Fruit fly (Drosophila melanogaster) whole organism, pupa: ENCODE measurements around the gene SmD1.

Experiments used
- CG12605 ChIP-seq: fragments of 200-800 bp; sonication (Bioruptor generic); IDR thresholded peaks from 2 replicates; pipeline ENCODE4 v1.3.6; 2022; ENCODE audit warnings: missing biosample characterization, missing genetic modification characterization
- CG13204 ChIP-seq: fragments of 200-800 bp; sonication (Bioruptor generic); optimal IDR thresholded peaks from 2 replicates; lab custom pipeline; 2018; ENCODE audit warnings: missing biosample characterization, mild to moderate bottlenecking, missing genetic modification characterization, moderate library complexity
- CG14655 ChIP-seq: fragments of 200-800 bp; sonication (Bioruptor generic); optimal IDR thresholded peaks from 3 replicates; lab custom pipeline; 2017; ENCODE audit warnings: mild to moderate bottlenecking, missing biosample characterization, missing genetic modification reagents, missing genetic modification characterization
- CG34367 ChIP-seq: fragments of 200-800 bp; sonication (Bioruptor generic); optimal IDR thresholded peaks from 2 replicates; lab custom pipeline; 2018; ENCODE audit warnings: missing biosample characterization, mild to moderate bottlenecking, missing genetic modification characterization
- CG8159 ChIP-seq: fragments of 200-800 bp; sonication (Bioruptor generic); optimal IDR thresholded peaks from 3 replicates; lab custom pipeline; 2018; ENCODE audit warnings: missing biosample characterization, mild to moderate bottlenecking, missing genetic modification characterization, moderate library complexity
- CG9948 ChIP-seq: fragments of 200-800 bp; sonication (Bioruptor generic); optimal IDR thresholded peaks from 2 replicates; lab custom pipeline; 2018; ENCODE audit warnings: missing biosample characterization, mild to moderate bottlenecking, missing genetic modification characterization, moderate library complexity
- D1 ChIP-seq: fragments of 200-800 bp; sonication (Bioruptor generic); optimal IDR thresholded peaks from 2 replicates; lab custom pipeline; 2018; ENCODE audit warnings: missing biosample characterization, mild to moderate bottlenecking, missing genetic modification characterization, moderate library complexity
- EcR ChIP-seq: fragments of 200-800 bp; sonication (Bioruptor generic); optimal IDR thresholded peaks from 3 replicates; lab custom pipeline; 2019; ENCODE audit warnings: missing biosample characterization, missing genetic modification characterization, mild to moderate bottlenecking, moderate library complexity, missing genetic modification reagents
- Ets98B ChIP-seq: fragments of 200-800 bp; sonication (Bioruptor generic); IDR thresholded peaks from 2 replicates; pipeline ENCODE4 v1.3.6; 2022; ENCODE audit warnings: missing biosample characterization, missing genetic modification characterization
- Pif1A ChIP-seq: fragments of 200-800 bp; sonication (Bioruptor generic); optimal IDR thresholded peaks from 3 replicates; lab custom pipeline; 2016; ENCODE audit warnings: missing biosample characterization, missing genetic modification characterization
- Pif1B ChIP-seq: fragments of 200-800 bp; sonication (Bioruptor generic); optimal IDR thresholded peaks from 3 replicates; lab custom pipeline; 2016; ENCODE audit warnings: missing biosample characterization, missing genetic modification characterization
- fd96Ca ChIP-seq: fragments of 200-800 bp; sonication (Bioruptor generic); IDR thresholded peaks from 3 replicates; pipeline ENCODE4 v1.3.6; 2022; ENCODE audit warnings: missing biosample characterization, missing genetic modification characterization

- TF ChIP-seq Pif1B (GFP tag; lab: Kevin White, UChicago): no peak
- TF ChIP-seq EcR (GFP tag; lab: Kevin White, UChicago): no peak
- TF ChIP-seq CG12605 (GFP tag; lab: Robert Waterston, UW): no peak
- TF ChIP-seq Ets98B (GFP tag; lab: Robert Waterston, UW): no peak
- peak; percentile 33 for TF ChIP-seq CG34367 (tag; lab: Kevin White, UChicago)
- TF ChIP-seq D1 (tag; lab: Kevin White, UChicago): no peak
- peak; percentile 13 for TF ChIP-seq CG14655 (GFP tag; lab: Kevin White, UChicago)
- peak; percentile 42 for TF ChIP-seq CG9948 (tag; lab: Kevin White, UChicago)
- no peak for TF ChIP-seq fd96Ca (GFP tag; lab: Robert Waterston, UW)
- no peak for TF ChIP-seq Pif1A (GFP tag; lab: Kevin White, UChicago)
- no peak for TF ChIP-seq CG13204 (GFP tag; lab: Kevin White, UChicago)
- peak; percentile 34 for TF ChIP-seq CG8159
Measured at dm6 chr3L:12701335-12701734, 33.1 kb downstream of the SmD1 start.
